Worm (Caenorhabditis elegans): ENCODE results near the gene skr-19.

Gene skr-19

ce11 chrX:13220609-13221008 lies 3.9 kb downstream of the skr-19 start:
- no peak for TF ChIP-seq lin-11 (tag; optimal IDR thresholded peaks at IDR 0.05)
- TF ChIP-seq C34F6.9 (tag; optimal IDR thresholded peaks at IDR 0.05), result peak; percentile 9
- TF ChIP-seq nhr-10 (tag; optimal IDR thresholded peaks at IDR 0.05), result no peak
- TF ChIP-seq fos-1 (tag; optimal IDR thresholded peaks at IDR 0.05), result no peak
- TF ChIP-seq lin-39 (tag; optimal IDR thresholded peaks at IDR 0.05), result no peak
- TF ChIP-seq sma-9 (GFP tag; optimal IDR thresholded peaks at IDR 0.05), result peak; percentile 27
- TF ChIP-seq sma-9 (tag; optimal IDR thresholded peaks at IDR 0.05), result no peak
- TF ChIP-seq F13H6.1 (tag; optimal IDR thresholded peaks at IDR 0.05), result peak; percentile 43
- TF ChIP-seq ztf-4 (tag; optimal IDR thresholded peaks at IDR 0.05), result peak; percentile 11
- no peak for TF ChIP-seq nhr-6 (tag; optimal IDR thresholded peaks at IDR 0.05)
- no peak for TF ChIP-seq nhr-11 (tag; optimal IDR thresholded peaks at IDR 0.05)
- TF ChIP-seq nhr-129 (tag; optimal IDR thresholded peaks at IDR 0.05), result peak; percentile 52
- no peak for TF ChIP-seq lin-13 (GFP tag; optimal IDR thresholded peaks at IDR 0.05)
- no peak for TF ChIP-seq ceh-82 (tag; optimal IDR thresholded peaks at IDR 0.05)
- peak; percentile 86 for TF ChIP-seq snpc-4 (tag; optimal IDR thresholded peaks at IDR 0.05)

DNA sequence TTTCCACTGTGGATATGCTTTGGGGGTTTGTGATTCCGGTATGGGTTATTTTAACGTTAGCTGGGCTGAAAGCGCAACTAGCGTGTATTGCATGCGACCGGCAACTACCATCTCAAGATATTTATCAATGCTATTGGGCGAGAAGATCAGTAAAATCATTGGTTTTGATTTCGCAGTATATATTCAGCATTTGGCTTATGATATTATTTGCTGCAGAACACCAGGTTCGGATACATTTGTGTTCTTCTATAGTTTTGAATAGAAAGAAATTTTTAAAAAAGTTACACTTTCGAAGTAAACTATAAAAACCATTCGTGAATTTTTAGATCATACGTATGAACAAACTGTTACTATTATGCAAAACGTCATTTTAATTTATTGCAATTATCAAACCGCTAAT lies 6.6 kb downstream of the skr-19 start:
- TF ChIP-seq unc-62 (GFP tag; optimal IDR thresholded peaks at IDR 0.05), result no peak
- no peak for TF ChIP-seq blmp-1 (tag; optimal IDR thresholded peaks at IDR 0.05; ENCODE audit: insufficient read depth)
- no peak for TF ChIP-seq Y55F3AM.14 (GFP tag; optimal IDR thresholded peaks at IDR 0.05)
- TF ChIP-seq C34F6.9 (tag; optimal IDR thresholded peaks at IDR 0.05), result no peak
- TF ChIP-seq gmeb-1 (tag; optimal IDR thresholded peaks at IDR 0.05), result no peak
- TF ChIP-seq nhr-237 (tag; optimal IDR thresholded peaks at IDR 0.05), result no peak
- no peak for TF ChIP-seq nhr-77 (tag; optimal IDR thresholded peaks at IDR 0.05)
- no peak for TF ChIP-seq skn-1 (tag; optimal IDR thresholded peaks at IDR 0.05)
- no peak for TF ChIP-seq ztf-11 (tag; optimal IDR thresholded peaks at IDR 0.05)
- TF ChIP-seq ztf-4 (tag; optimal IDR thresholded peaks at IDR 0.05), result no peak
- no peak for TF ChIP-seq crh-2 (tag; optimal IDR thresholded peaks at IDR 0.05)
- TF ChIP-seq nhr-129 (tag; optimal IDR thresholded peaks at IDR 0.05), result no peak
- no peak for TF ChIP-seq zag-1 (tag; optimal IDR thresholded peaks at IDR 0.05)
- no peak for TF ChIP-seq lin-39 (tag; optimal IDR thresholded peaks at IDR 0.05)
- TF ChIP-seq ZK546.5 (tag; optimal IDR thresholded peaks at IDR 0.05), result no peak
- no peak for TF ChIP-seq nhr-10 (tag; optimal IDR thresholded peaks at IDR 0.05)
- no peak for TF ChIP-seq ama-1 (optimal IDR thresholded peaks at IDR 0.05)

DNA sequence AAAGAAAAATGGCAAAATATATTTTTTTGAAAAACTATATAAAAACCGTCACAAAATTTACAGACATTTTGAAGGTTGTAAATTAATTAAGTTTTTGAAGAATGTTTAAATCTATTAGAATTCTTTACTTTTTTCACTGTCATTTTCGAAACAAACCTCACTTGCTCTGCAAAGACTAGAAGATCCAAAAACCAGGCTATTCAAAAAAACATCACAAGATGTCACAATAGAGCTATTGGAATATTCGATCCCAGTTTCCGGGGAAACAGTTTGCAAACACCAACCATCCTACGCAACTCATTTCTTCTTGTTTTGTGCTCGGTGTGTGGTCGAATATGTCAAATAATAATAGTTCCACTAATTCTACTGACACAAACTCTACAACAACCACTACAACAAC lies 7.7 kb downstream of the skr-19 start, which contains the start of gene R12H7.4:
R12H7.4 (plus strand) TSS at position 301 of the 400 bp plus-strand sequence.
- no peak for TF ChIP-seq alr-1 (tag; optimal IDR thresholded peaks at IDR 0.05)
- no peak for TF ChIP-seq lin-11 (tag; optimal IDR thresholded peaks at IDR 0.05)
- TF ChIP-seq snpc-4 (tag; optimal IDR thresholded peaks at IDR 0.05), result no peak
- no peak for TF ChIP-seq nhr-21 (tag; optimal IDR thresholded peaks at IDR 0.05)
- TF ChIP-seq skn-1 (tag; optimal IDR thresholded peaks at IDR 0.05), result no peak
- TF ChIP-seq R02D3.7 (tag; optimal IDR thresholded peaks at IDR 0.05), result no peak
- TF ChIP-seq nhr-237 (tag; optimal IDR thresholded peaks at IDR 0.05), result no peak
- TF ChIP-seq ztf-11 (tag; optimal IDR thresholded peaks at IDR 0.05), result no peak
- TF ChIP-seq mab-5 (tag; optimal IDR thresholded peaks at IDR 0.05), result no peak
- TF ChIP-seq unc-55 (GFP tag; optimal IDR thresholded peaks at IDR 0.05), result no peak

DNA sequence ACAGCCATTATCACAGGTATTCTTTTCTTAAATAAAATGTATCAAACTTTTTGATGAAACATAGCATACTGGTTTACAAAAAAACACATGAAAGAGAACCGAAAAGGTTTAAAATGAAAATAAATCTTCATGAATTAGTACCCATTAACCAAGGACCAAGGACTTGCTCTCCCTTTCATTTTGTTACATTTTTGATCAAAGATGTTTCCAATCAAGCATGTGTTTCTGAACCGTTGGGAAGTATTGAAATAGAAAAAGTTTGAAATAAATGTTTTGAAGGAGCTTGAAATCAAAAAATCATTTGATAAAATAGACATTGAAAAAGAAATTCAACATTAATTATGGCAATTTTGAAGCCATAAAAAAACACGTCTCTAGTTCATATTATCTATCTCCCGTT lies 12.0 kb downstream of the skr-19 start:
- TF ChIP-seq sma-3 (GFP tag; optimal IDR thresholded peaks at IDR 0.05) (no peak), unc-62 (GFP tag; optimal IDR thresholded peaks at IDR 0.05) (no peak), unc-39 (tag; optimal IDR thresholded peaks at IDR 0.05) (no peak), ztf-1 (GFP tag; conservative IDR thresholded peaks at IDR 0.05) (no peak), nhr-77 (tag; optimal IDR thresholded peaks at IDR 0.05) (no peak), peb-1 (tag; optimal IDR thresholded peaks at IDR 0.05) (no peak), lsy-2 (tag; optimal IDR thresholded peaks at IDR 0.05) (no peak)

DNA sequence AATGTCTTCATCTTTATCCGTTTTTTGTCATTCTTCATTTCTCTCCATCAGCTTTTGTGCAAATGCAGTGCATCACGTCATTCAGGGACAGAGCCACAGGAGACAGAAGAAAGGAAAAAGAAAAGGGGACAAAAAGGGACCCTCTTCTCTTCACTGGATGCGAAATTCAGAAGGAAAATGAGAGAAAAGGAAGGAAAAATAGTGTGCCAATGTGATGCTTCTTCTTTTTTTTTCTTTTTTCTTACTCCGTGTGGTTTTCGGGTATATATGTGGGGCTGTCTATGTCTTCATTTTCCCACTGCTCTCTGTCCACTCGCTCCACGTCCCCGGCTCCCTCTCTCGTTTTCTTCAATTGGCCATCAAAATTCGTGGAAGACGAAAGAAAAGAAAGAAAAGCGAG lies 14.0 kb downstream of the skr-19 start:
- TF ChIP-seq elt-1 (tag; optimal IDR thresholded peaks at IDR 0.05) (no peak), ceh-16 (tag; optimal IDR thresholded peaks at IDR 0.05) (no peak), C34F6.9 (tag; optimal IDR thresholded peaks at IDR 0.05) (peak; percentile 68), nhr-21 (tag; optimal IDR thresholded peaks at IDR 0.05) (no peak), gmeb-1 (tag; optimal IDR thresholded peaks at IDR 0.05) (no peak), lsy-2 (tag; optimal IDR thresholded peaks at IDR 0.05) (peak; percentile 4 to 67), nhr-23 (tag; optimal IDR thresholded peaks at IDR 0.05) (no peak), nhr-129 (tag; optimal IDR thresholded peaks at IDR 0.05) (peak; percentile 79), mab-5 (tag; optimal IDR thresholded peaks at IDR 0.05) (no peak), R02D3.7 (tag; optimal IDR thresholded peaks at IDR 0.05) (no peak), F13H6.1 (tag; optimal IDR thresholded peaks at IDR 0.05) (peak; percentile 68), dmd-4 (tag; optimal IDR thresholded peaks at IDR 0.05) (no peak), nhr-6 (tag; optimal IDR thresholded peaks at IDR 0.05) (peak; percentile 28), unc-62 (GFP tag; optimal IDR thresholded peaks at IDR 0.05) (no peak), elt-3 (tag; optimal IDR thresholded peaks at IDR 0.05) (no peak), ztf-1 (GFP tag; conservative IDR thresholded peaks at IDR 0.05) (no peak), unc-55 (GFP tag; optimal IDR thresholded peaks at IDR 0.05) (peak; percentile 77), peb-1 (tag; optimal IDR thresholded peaks at IDR 0.05) (no peak), lin-39 (tag; optimal IDR thresholded peaks at IDR 0.05) (peak; percentile 31), ceh-82 (tag; optimal IDR thresholded peaks at IDR 0.05) (no peak), egl-27 (tag; optimal IDR thresholded peaks at IDR 0.05) (no peak), lin-11 (tag; optimal IDR thresholded peaks at IDR 0.05) (peak; percentile 4), nhr-237 (tag; optimal IDR thresholded peaks at IDR 0.05) (no peak), crh-2 (tag; optimal IDR thresholded peaks at IDR 0.05) (peak; percentile 46), blmp-1 (tag; optimal IDR thresholded peaks at IDR 0.05; ENCODE audit: insufficient read depth) (no peak), sma-3 (GFP tag; optimal IDR thresholded peaks at IDR 0.05) (no peak), sem-4 (tag; optimal IDR thresholded peaks at IDR 0.05) (peak; percentile 44), nhr-10 (tag; optimal IDR thresholded peaks at IDR 0.05) (no peak)
